Worm (Caenorhabditis elegans): Measurements from ENCODE around the gene F56F10.1.

ce11 chrX:871020-871419 is 1.4 kb upstream of the F56F10.1 start, which contains the start of gene lgl-1:
- TF ChIP-seq ama-1 (optimal IDR thresholded peaks at IDR 0.05) (no peak), snpc-1.2 (GFP tag; IDR thresholded peaks at IDR 0.05) (no peak), Y75B8A.6 (GFP tag; IDR thresholded peaks at IDR 0.05) (no peak), ces-1 (GFP tag; optimal IDR thresholded peaks at IDR 0.05) (no peak), mdl-1 (tag; optimal IDR thresholded peaks at IDR 0.05) (no peak), ztf-11 (tag; optimal IDR thresholded peaks at IDR 0.05) (no peak), tag-97 (GFP tag; IDR thresholded peaks at IDR 0.05) (no peak), lin-15B (tag; optimal IDR thresholded peaks at IDR 0.05) (no peak), ZK337.2 (GFP tag; IDR thresholded peaks at IDR 0.05) (no peak), fkh-10 (GFP tag; optimal IDR thresholded peaks at IDR 0.05) (no peak), aly-2 (tag; optimal IDR thresholded peaks at IDR 0.05) (no peak)

Measured in whole organism, L4 larva.